Fruit fly (Drosophila melanogaster) whole organism, pupa: ENCODE results near the gene 14-3-3epsilon.

Experiments
- CG10348 ChIP-seq: fragments of 200-800 bp; sonication (Bioruptor generic); IDR thresholded peaks from 2 replicates; pipeline ENCODE4 v1.3.6; 2022; ENCODE audit warnings: missing biosample characterization, missing genetic modification characterization
- CG12605 ChIP-seq: fragments of 200-800 bp; sonication (Bioruptor generic); IDR thresholded peaks from 2 replicates; pipeline ENCODE4 v1.3.6; 2022; ENCODE audit warnings: missing biosample characterization, missing genetic modification characterization
- CG13204 ChIP-seq: fragments of 200-800 bp; sonication (Bioruptor generic); optimal IDR thresholded peaks from 2 replicates; lab custom pipeline; 2018; ENCODE audit warnings: missing biosample characterization, mild to moderate bottlenecking, missing genetic modification characterization, moderate library complexity
- CG14655 ChIP-seq: fragments of 200-800 bp; sonication (Bioruptor generic); optimal IDR thresholded peaks from 3 replicates; lab custom pipeline; 2017; ENCODE audit warnings: mild to moderate bottlenecking, missing biosample characterization, missing genetic modification reagents, missing genetic modification characterization
- CG15710 ChIP-seq: fragments of 200-800 bp; sonication (Bioruptor generic); optimal IDR thresholded peaks from 2 replicates; lab custom pipeline; 2018; ENCODE audit warnings: missing biosample characterization, mild to moderate bottlenecking, missing genetic modification characterization, moderate library complexity
- CG17806 ChIP-seq: fragments of 200-800 bp; sonication (Bioruptor generic); optimal IDR thresholded peaks from 2 replicates; lab custom pipeline; 2018; ENCODE audit warnings: missing biosample characterization, mild to moderate bottlenecking, missing genetic modification characterization, moderate library complexity
- CG32121 ChIP-seq: fragments of 200-800 bp; sonication (Bioruptor generic); IDR thresholded peaks from 2 replicates; pipeline ENCODE4 v1.3.6; 2022; ENCODE audit warnings: missing biosample characterization, missing genetic modification characterization
- CG34367 ChIP-seq: fragments of 200-800 bp; sonication (Bioruptor generic); optimal IDR thresholded peaks from 2 replicates; lab custom pipeline; 2018; ENCODE audit warnings: missing biosample characterization, mild to moderate bottlenecking, missing genetic modification characterization
- CG4496 ChIP-seq: fragments of 200-800 bp; sonication (Bioruptor generic); IDR thresholded peaks from 3 replicates; pipeline ENCODE4 v1.3.6; 2022; ENCODE audit warnings: missing biosample characterization, missing genetic modification characterization
- CG8159 ChIP-seq: fragments of 200-800 bp; sonication (Bioruptor generic); optimal IDR thresholded peaks from 3 replicates; lab custom pipeline; 2018; ENCODE audit warnings: missing biosample characterization, mild to moderate bottlenecking, missing genetic modification characterization, moderate library complexity
- CG8301 ChIP-seq: fragments of 200-800 bp; sonication (Bioruptor generic); optimal IDR thresholded peaks from 2 replicates; lab custom pipeline; 2018; ENCODE audit warnings: missing biosample characterization, mild to moderate bottlenecking, missing genetic modification characterization
- CG9948 ChIP-seq: fragments of 200-800 bp; sonication (Bioruptor generic); optimal IDR thresholded peaks from 2 replicates; lab custom pipeline; 2018; ENCODE audit warnings: missing biosample characterization, mild to moderate bottlenecking, missing genetic modification characterization, moderate library complexity
- D1 ChIP-seq: fragments of 200-800 bp; sonication (Bioruptor generic); optimal IDR thresholded peaks from 2 replicates; lab custom pipeline; 2018; ENCODE audit warnings: missing biosample characterization, mild to moderate bottlenecking, missing genetic modification characterization, moderate library complexity
- EcR ChIP-seq: fragments of 200-800 bp; sonication (Bioruptor generic); optimal IDR thresholded peaks from 3 replicates; lab custom pipeline; 2019; ENCODE audit warnings: missing biosample characterization, missing genetic modification characterization, mild to moderate bottlenecking, moderate library complexity, missing genetic modification reagents
- Ets98B ChIP-seq: fragments of 200-800 bp; sonication (Bioruptor generic); IDR thresholded peaks from 2 replicates; pipeline ENCODE4 v1.3.6; 2022; ENCODE audit warnings: missing biosample characterization, missing genetic modification characterization
- Pif1A ChIP-seq: fragments of 200-800 bp; sonication (Bioruptor generic); optimal IDR thresholded peaks from 3 replicates; lab custom pipeline; 2016; ENCODE audit warnings: missing biosample characterization, missing genetic modification characterization
- Pif1B ChIP-seq: fragments of 200-800 bp; sonication (Bioruptor generic); optimal IDR thresholded peaks from 3 replicates; lab custom pipeline; 2016; ENCODE audit warnings: missing biosample characterization, missing genetic modification characterization
- Snoo ChIP-seq: fragments of 200-800 bp; sonication (Bioruptor generic); optimal IDR thresholded peaks from 3 replicates; lab custom pipeline; 2017; ENCODE audit warnings: missing biosample characterization, mild to moderate bottlenecking, missing genetic modification characterization, inconsistent platforms
- fd96Ca ChIP-seq: fragments of 200-800 bp; sonication (Bioruptor generic); IDR thresholded peaks from 3 replicates; pipeline ENCODE4 v1.3.6; 2022; ENCODE audit warnings: missing biosample characterization, missing genetic modification characterization
- gl ChIP-seq: fragments of 200-800 bp; sonication (Bioruptor generic); optimal IDR thresholded peaks from 2 replicates; lab custom pipeline; 2018; ENCODE audit warnings: missing biosample characterization, mild to moderate bottlenecking, missing genetic modification characterization
- rn ChIP-seq: fragments of 200-800 bp; sonication (Bioruptor generic); IDR thresholded peaks from 2 replicates; pipeline ENCODE4 v1.3.6; 2022; ENCODE audit warnings: missing biosample characterization, missing genetic modification characterization

14-3-3epsilon gene

DNA sequence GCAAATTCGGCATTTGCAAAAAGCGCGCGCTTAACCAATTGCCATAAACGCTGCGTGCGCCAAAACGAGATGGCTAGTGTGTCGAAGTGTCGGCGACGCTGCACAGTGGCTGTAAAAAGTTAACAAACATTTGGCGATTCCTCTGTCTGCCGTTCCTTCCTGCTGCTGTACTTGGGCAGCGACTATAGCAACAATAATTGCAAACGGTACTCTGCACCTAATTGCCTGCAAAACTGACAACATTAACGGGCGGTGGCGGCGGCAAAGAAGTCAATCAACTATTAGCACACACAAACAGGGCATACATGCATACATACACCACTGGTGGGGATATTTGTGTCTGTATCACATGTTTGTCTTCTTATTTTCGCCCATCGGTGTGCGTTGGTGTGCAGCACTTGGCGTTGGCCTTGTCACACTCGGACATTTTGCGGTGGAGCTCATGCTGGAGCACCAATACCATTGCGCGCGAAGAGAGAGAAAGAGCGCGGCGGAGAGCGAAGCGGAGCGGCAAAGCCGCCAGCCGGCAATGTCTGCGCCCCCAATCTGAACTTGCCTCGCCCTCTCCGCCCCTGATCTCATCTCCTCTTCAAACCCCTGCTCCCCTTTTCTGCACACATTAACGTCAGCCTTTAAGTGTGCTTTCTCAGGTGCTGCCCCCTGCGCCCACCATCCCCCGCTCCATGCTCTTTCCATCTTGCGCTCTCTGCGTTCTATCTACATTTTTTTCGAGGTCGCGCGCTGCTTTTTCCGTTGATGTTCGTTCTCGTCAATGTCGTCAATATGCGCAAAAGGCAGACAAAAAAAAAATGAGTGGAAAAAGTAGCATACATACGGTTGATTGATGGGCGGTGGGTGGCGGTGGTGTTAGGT is 2.1 kb downstream of the 14-3-3epsilon start:
- no peak for TF ChIP-seq CG14655 (GFP tag; lab: Kevin White, UChicago)
- no peak for TF ChIP-seq gl
- peak; percentile 31 for TF ChIP-seq Snoo (tag; lab: Kevin White, UChicago)
- TF ChIP-seq CG34367 (tag; lab: Kevin White, UChicago) = no peak
- TF ChIP-seq CG10348 (GFP tag; lab: Robert Waterston, UW) = no peak
- TF ChIP-seq fd96Ca (GFP tag; lab: Robert Waterston, UW) = peak; percentile 39; the same call in 1 of the 3 replicates
- no peak for TF ChIP-seq CG9948
- TF ChIP-seq Pif1A (GFP tag; lab: Kevin White, UChicago) = peak; percentile 19
- TF ChIP-seq CG8159 (tag; lab: Kevin White, UChicago) = no peak
- no peak for TF ChIP-seq CG15710
- peak; percentile 2 for TF ChIP-seq Pif1B (GFP tag; lab: Kevin White, UChicago)
- TF ChIP-seq CG13204 = peak; percentile 87
- TF ChIP-seq D1 (tag; lab: Kevin White, UChicago) = no peak
- peak; percentile 61 for TF ChIP-seq Ets98B (GFP tag; lab: Robert Waterston, UW)
- peak; percentile 36; the same call in 1 of the 2 replicates for TF ChIP-seq CG32121 (GFP tag; lab: Robert Waterston, UW)
- TF ChIP-seq CG12605 (GFP tag; lab: Robert Waterston, UW) = peak; percentile 13; the same call in 1 of the 2 replicates
- no peak for TF ChIP-seq CG4496
- TF ChIP-seq EcR (GFP tag; lab: Kevin White, UChicago) = peak; percentile 93
- peak; percentile 4 for TF ChIP-seq CG8301 (tag; lab: Kevin White, UChicago)
- no peak for TF ChIP-seq CG17806 (tag; lab: Kevin White, UChicago)
- no peak for TF ChIP-seq rn (GFP tag; lab: Robert Waterston, UW)

DNA sequence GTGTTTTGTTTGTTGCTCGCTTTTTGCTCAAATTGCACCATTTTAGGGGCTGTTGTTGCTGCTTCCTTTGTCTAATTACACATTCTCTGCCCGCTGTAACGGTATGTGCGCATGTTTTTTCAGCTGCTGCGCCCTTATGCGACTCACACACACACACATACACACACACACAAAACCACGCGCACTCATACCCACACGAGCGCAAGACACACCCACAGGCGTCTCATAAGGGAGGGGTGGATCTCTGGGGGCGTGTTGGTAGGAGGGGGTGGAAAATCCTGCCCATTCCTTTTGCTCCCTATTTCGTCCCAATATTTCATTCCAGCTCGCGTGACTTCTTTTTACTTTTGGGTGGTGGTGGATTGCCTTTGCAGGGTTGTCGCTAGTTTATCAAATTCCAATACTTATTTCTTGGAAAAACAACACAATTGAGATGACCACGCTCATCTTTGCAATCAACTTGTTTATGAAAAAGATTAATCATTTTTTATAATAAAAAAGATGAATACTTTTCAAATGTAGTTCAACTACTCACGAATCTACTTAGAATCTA is 2.8 kb downstream of the 14-3-3epsilon start:
- 0 out of 3 replicates have a peak, but pooled peaks have one; percentile 9 for TF ChIP-seq CG4496
- TF ChIP-seq CG34367 (tag; lab: Kevin White, UChicago) = no peak

DNA sequence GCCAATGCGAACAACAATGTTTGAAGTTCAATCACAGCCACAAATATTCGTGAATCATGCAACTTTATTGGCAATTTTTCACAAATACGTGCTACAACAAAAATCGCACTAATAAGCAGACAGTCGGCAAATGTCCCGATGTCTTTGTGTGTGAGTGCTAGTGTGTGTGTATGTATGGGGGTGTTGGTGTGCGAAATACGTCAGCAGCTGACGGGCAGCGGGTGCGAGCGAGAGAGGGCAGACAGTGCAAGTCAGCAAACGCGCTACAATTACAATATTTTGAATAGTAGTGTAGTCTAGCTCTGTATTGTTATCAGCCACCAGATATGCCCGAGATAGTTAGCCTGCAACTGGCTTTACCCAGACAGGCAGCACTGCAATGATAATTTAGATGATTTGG is 3.7 kb downstream of the 14-3-3epsilon start:
- no peak for TF ChIP-seq CG4496

DNA sequence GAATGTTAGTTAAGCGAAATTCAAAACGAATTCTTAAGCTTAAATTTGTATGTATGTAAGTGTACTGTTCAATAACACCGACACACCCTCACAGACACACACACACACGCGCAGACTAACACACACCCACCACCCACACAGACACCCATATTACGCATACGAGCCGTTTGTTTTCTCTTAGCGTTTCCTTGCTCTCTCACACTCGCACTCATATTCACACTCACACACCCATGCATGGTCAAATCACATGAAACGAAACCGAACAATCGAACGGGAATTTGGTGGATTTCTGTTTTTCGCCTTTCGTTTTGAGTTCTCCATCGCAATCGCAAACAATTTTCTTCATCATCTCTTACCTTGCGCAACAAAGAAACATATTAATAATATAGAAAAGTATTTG is 6.9 kb downstream of the 14-3-3epsilon start:
- TF ChIP-seq CG9948 = no peak
- TF ChIP-seq Ets98B (GFP tag; lab: Robert Waterston, UW) = peak; percentile 4; the same call in 1 of the 2 replicates

DNA sequence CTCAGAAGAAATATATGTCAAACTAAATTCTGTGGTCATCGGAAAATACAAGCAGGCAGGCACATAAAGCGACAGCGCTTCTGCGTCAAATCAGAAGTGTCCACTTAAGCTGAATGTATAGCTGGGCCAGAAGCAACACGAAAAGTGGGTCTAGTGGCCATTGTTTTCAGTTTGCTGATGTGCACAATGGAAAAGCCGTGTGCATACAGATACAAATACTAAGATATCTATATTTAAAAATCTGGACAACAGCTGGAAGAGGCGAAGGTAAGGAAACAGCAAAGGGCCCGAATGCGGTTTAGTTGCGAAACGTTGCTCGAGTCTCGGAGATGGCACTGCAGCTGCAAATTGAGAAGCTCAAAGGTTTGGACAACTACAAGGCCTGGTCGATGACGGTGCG is 8.5 kb downstream of the 14-3-3epsilon start, which contains the start of gene CG18598:
CG18598 (plus strand) TSS at position 301 of the 400 bp plus-strand sequence.
- TF ChIP-seq CG4496 (no peak), Snoo (tag; lab: Kevin White, UChicago) (no peak), CG15710 (no peak), Pif1B (GFP tag; lab: Kevin White, UChicago) (no peak), CG8159 (tag; lab: Kevin White, UChicago) (no peak), CG8301 (tag; lab: Kevin White, UChicago) (no peak), CG14655 (GFP tag; lab: Kevin White, UChicago) (no peak), D1 (tag; lab: Kevin White, UChicago) (no peak), gl (no peak), CG17806 (tag; lab: Kevin White, UChicago) (no peak), CG12605 (GFP tag; lab: Robert Waterston, UW) (no peak), rn (GFP tag; lab: Robert Waterston, UW) (no peak), CG13204 (no peak), Pif1A (GFP tag; lab: Kevin White, UChicago) (no peak), CG10348 (GFP tag; lab: Robert Waterston, UW) (no peak), Ets98B (GFP tag; lab: Robert Waterston, UW) (no peak), fd96Ca (GFP tag; lab: Robert Waterston, UW) (no peak), EcR (GFP tag; lab: Kevin White, UChicago) (no peak)
- TF ChIP-seq, all 21 proteins: peak for 0

DNA sequence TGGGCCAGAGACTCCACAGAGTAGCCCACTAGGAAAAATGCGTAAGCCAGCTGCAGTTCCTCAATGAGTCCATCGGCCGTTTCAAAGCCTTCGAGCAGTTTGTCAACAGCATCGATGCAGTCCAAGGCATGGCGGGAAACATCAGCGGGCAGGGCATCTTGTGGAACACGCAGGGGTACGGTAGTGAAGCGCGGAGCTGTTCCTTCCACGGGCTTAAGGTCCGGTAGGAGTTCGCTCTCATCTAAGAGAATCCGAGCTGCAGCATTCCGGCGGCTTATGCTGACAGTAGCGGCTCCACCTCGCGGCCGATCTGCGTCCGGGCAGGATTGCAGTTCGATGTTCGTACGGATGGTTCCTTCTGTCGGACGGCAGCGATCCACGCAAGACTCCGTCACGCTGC is 9.5 kb downstream of the 14-3-3epsilon start:
- no peak for TF ChIP-seq CG10348 (GFP tag; lab: Robert Waterston, UW)

DNA sequence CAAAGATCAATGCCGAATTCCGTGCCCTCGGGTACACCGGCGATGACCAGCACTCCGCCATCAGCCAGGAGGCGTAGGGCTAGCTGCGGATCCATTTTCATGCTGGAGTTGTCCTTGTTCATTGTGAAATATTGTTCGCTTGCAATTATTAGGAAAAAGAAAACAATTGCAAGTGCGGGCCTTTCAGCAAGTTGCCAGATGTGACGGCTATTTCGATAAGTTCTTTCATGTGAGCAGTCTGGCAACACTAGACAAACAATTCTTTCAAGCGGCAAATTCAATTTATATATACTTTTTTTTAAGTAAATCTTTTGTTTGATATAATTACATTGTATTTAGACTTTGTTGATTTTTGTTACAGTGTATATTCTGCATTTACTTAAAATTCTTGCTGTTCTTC is 10.2 kb downstream of the 14-3-3epsilon start, which contains the start of gene CG12320:
CG12320 (minus strand) TSS at position 157 of the 400 bp plus-strand sequence.
- TF ChIP-seq CG17806 (tag; lab: Kevin White, UChicago) (no peak), CG9948 (no peak), Snoo (tag; lab: Kevin White, UChicago) (no peak)
- TF ChIP-seq, all 21 proteins: peak for 0
